Worm (Caenorhabditis elegans) whole organism, L3 larva: ENCODE measurements around the gene ulp-2.

Experiments
- ama-1 ChIP-seq: fragments of 150-350 bp; optimal IDR thresholded peaks from 2 replicates; lab custom pipeline; 2018
- egl-5 ChIP-seq: fragments of 150-350 bp; optimal IDR thresholded peaks from 2 replicates; lab custom pipeline; 2017; ENCODE audit warnings: missing biosample characterization, missing genetic modification reagents, missing genetic modification characterization, inconsistent platforms
- elt-2 ChIP-seq: sonication (generic microtip); optimal IDR thresholded peaks from 2 replicates; lab custom pipeline; 2016; ENCODE audit warnings: missing genetic modification reagents, mild to moderate bottlenecking, missing genetic modification characterization, missing compliant biosample characterization
- mml-1 ChIP-seq: fragments of 150-350 bp; sonication (generic microtip); optimal IDR thresholded peaks from 3 replicates; lab custom pipeline; 2014; ENCODE audit warnings: missing biosample characterization, missing genetic modification characterization
- nhr-11 ChIP-seq: fragments of 150-350 bp; optimal IDR thresholded peaks from 2 replicates; lab custom pipeline; 2014; ENCODE audit warnings: missing biosample characterization, missing genetic modification characterization
- pqm-1 ChIP-seq: fragments of 150-350 bp; optimal IDR thresholded peaks from 2 replicates; lab custom pipeline; 2017; ENCODE audit warnings: missing biosample characterization, missing genetic modification characterization, inconsistent platforms
- ztf-11 ChIP-seq: fragments of 150-350 bp; optimal IDR thresholded peaks from 2 replicates; lab custom pipeline; 2014; ENCODE audit warnings: missing biosample characterization, missing genetic modification characterization

DNA sequence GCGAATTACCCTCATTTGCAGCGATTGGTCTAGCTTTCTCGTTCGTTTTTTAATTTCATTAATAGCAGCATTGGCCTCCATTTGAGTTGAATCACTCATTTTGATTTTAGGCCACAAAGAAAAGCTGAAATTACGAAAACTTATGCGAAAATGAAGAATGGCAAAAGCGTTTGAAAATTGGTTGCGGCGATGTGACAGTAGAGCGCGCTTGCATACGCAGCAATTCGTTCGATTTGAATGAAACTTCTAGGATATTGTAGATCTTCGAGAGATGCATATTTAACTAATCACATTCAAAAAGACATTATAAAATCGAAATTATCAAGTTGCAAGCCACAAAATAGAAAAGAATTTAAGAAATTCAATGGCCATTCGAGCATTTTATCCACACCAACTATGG lies at the start of gene ulp-2:
- TF ChIP-seq ztf-11 (no peak), elt-2 (tag; lab: Kevin White, UChicago) (peak; percentile 15), egl-5 (no peak), mml-1 (tag; lab: Kevin White, UChicago) (no peak), ama-1 (lab: Kevin White, UChicago) (no peak), nhr-11 (tag; lab: Kevin White, UChicago) (no peak), pqm-1 (tag; lab: Kevin White, UChicago) (no peak)
